Fruit fly (Drosophila melanogaster) whole organism, pupa: ENCODE results near the gene CG13067.
A peak's percentile ranks its signal among the peaks of the same experiment; 100 is the strongest.

Experiments
- CG15710 ChIP-seq: fragments of 200-800 bp; sonication (Bioruptor generic); optimal IDR thresholded peaks from 2 replicates; lab custom pipeline; 2018; ENCODE audit warnings: missing biosample characterization, mild to moderate bottlenecking, missing genetic modification characterization, moderate library complexity
- CG34367 ChIP-seq: fragments of 200-800 bp; sonication (Bioruptor generic); optimal IDR thresholded peaks from 2 replicates; lab custom pipeline; 2018; ENCODE audit warnings: missing biosample characterization, mild to moderate bottlenecking, missing genetic modification characterization
- CG9948 ChIP-seq: fragments of 200-800 bp; sonication (Bioruptor generic); optimal IDR thresholded peaks from 2 replicates; lab custom pipeline; 2018; ENCODE audit warnings: missing biosample characterization, mild to moderate bottlenecking, missing genetic modification characterization, moderate library complexity

DNA sequence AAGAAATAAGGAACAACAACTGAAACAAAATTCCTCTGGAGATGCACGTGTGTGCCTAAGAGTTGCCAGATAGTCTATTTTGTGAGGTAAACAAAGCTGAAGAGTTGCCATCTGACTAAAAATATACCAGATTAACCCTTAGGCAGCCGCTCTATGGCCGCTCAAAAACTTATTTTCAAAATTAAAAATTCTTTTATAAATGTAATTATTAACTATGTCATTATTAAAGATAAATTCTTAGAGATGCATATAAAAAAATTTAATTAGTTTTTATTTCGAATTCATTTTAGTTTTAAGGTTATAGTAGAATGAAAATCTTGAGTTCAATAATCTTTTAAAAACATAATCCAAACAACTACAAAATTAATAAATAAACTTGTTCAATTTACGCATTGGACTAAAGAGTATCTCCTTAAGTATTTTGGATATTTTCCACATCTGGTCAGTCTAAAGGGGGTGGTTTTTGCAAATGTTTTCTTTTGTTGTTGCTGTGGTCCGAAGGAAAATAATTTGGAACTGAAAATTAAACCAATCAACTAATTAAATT lies 42.4 kb upstream of the CG13067 start, which contains the start of gene Tmx3:
- TF ChIP-seq CG34367 (tag; lab: Kevin White, UChicago) (peak; percentile 73), CG15710 (tag; lab: Kevin White, UChicago) (peak; percentile 88), CG9948 (tag; lab: Kevin White, UChicago) (peak; percentile 87)
